Fruit fly (Drosophila melanogaster) whole organism, pupa: ENCODE measurements around the gene DEF8.

Experiments used
- CG13204 ChIP-seq: fragments of 200-800 bp; sonication (Bioruptor generic); optimal IDR thresholded peaks from 2 replicates; lab custom pipeline; 2018; ENCODE audit warnings: missing biosample characterization, mild to moderate bottlenecking, missing genetic modification characterization, moderate library complexity
- CG14655 ChIP-seq: fragments of 200-800 bp; sonication (Bioruptor generic); optimal IDR thresholded peaks from 3 replicates; lab custom pipeline; 2017; ENCODE audit warnings: mild to moderate bottlenecking, missing biosample characterization, missing genetic modification reagents, missing genetic modification characterization
- CG15710 ChIP-seq: fragments of 200-800 bp; sonication (Bioruptor generic); optimal IDR thresholded peaks from 2 replicates; lab custom pipeline; 2018; ENCODE audit warnings: missing biosample characterization, mild to moderate bottlenecking, missing genetic modification characterization, moderate library complexity
- CG4496 ChIP-seq: fragments of 200-800 bp; sonication (Bioruptor generic); IDR thresholded peaks from 3 replicates; pipeline ENCODE4 v1.3.6; 2022; ENCODE audit warnings: missing biosample characterization, missing genetic modification characterization
- rn ChIP-seq: fragments of 200-800 bp; sonication (Bioruptor generic); IDR thresholded peaks from 2 replicates; pipeline ENCODE4 v1.3.6; 2022; ENCODE audit warnings: missing biosample characterization, missing genetic modification characterization

DNA sequence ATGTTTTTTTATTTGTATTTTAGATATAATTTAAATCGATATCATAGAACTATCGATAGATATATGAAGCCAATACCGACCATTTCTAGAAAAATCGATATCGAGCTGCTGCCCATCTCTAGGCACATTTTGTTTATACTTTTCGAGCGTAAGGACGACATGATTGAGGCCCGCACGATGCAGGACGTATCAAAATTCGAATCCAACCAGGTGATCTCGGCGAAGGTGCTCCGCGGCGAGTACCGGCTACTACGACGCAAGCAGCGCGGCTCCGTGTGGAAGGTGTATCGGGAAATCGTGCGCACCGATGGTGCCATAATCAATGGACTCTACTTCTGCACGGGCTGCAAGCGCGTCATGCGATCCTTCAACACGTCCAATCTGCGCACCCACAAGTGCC lies 13.8 kb upstream of the DEF8 start, which contains the start of gene ssp:
- TF ChIP-seq CG4496 (GFP tag; lab: Robert Waterston, UW) = no peak
- TF ChIP-seq CG14655 = no peak
- TF ChIP-seq CG15710 (tag; lab: Kevin White, UChicago) = no peak
- TF ChIP-seq rn (GFP tag; lab: Robert Waterston, UW) = no peak
- TF ChIP-seq CG13204 (GFP tag; lab: Kevin White, UChicago) = no peak
